Fruit fly (Drosophila melanogaster): Measurements from ENCODE around the gene CG17721.

- no peak for TF ChIP-seq CrebB (tag; optimal IDR thresholded peaks at IDR 0.05)
- no peak for TF ChIP-seq ttk (GFP tag; IDR thresholded peaks at IDR 0.05)
- TF ChIP-seq run (tag; optimal IDR thresholded peaks at IDR 0.05): no peak
- TF ChIP-seq CG32767 (GFP tag; IDR thresholded peaks at IDR 0.05): no peak
Measured at dm6 chr3R:11208766-11209331, 26.1 kb upstream of the CG17721 start.
